Fruit fly (Drosophila melanogaster): ENCODE measurements around the gene Ilp3.

The Ilp3 gene

dm6 chr3L:9802020-9802419 lies at the start of gene Ilp3:
TSS of gene Ilp3 (minus strand) at chr3L:9802120.
- no peak for TF ChIP-seq noc (tag; optimal IDR thresholded peaks at IDR 0.05)

dm6 chr3L:9851000-9851671 lies 49.2 kb upstream of the Ilp3 start:
- TF ChIP-seq noc (tag; optimal IDR thresholded peaks at IDR 0.05), result no peak

dm6 chr3L:9850114-9850513 lies 48.2 kb upstream of the Ilp3 start:
- no peak for TF ChIP-seq noc (tag; optimal IDR thresholded peaks at IDR 0.05)

dm6 chr3L:9848744-9849143 lies 46.8 kb upstream of the Ilp3 start:
- no peak for TF ChIP-seq noc (tag; optimal IDR thresholded peaks at IDR 0.05)

- peak; percentile 82 for TF ChIP-seq noc (tag; optimal IDR thresholded peaks at IDR 0.05)
Observed at dm6 chr3L:9847420-9847977, 45.6 kb upstream of the Ilp3 start.

- TF ChIP-seq noc (tag; optimal IDR thresholded peaks at IDR 0.05), result no peak
Observed at dm6 chr3L:9846577-9847342, 44.8 kb upstream of the Ilp3 start.

dm6 chr3L:9845980-9846538 lies 44.1 kb upstream of the Ilp3 start:
- no peak for TF ChIP-seq noc (tag; optimal IDR thresholded peaks at IDR 0.05)

- TF ChIP-seq noc (tag; optimal IDR thresholded peaks at IDR 0.05), result no peak
Observed at dm6 chr3L:9842043-9842442, 40.1 kb upstream of the Ilp3 start.

dm6 chr3L:9840710-9841109 lies 38.8 kb upstream of the Ilp3 start:
- TF ChIP-seq noc (tag; optimal IDR thresholded peaks at IDR 0.05), result no peak

- TF ChIP-seq noc (tag; optimal IDR thresholded peaks at IDR 0.05), result no peak
Observed at dm6 chr3L:9838534-9838933, 36.6 kb upstream of the Ilp3 start, which contains the start of gene Cdk8. TSS of gene Cdk8 (minus strand) at chr3L:9838670.

- no peak for TF ChIP-seq noc (tag; optimal IDR thresholded peaks at IDR 0.05)
Observed at dm6 chr3L:9837053-9837452, 35.1 kb upstream of the Ilp3 start.

- TF ChIP-seq noc (tag; optimal IDR thresholded peaks at IDR 0.05), result no peak
Observed at dm6 chr3L:9836524-9837047, 34.7 kb upstream of the Ilp3 start, which contains the start of gene I-2. TSS of gene I-2 (minus strand) at chr3L:9836805.

- no peak for TF ChIP-seq noc (tag; optimal IDR thresholded peaks at IDR 0.05)
Observed at dm6 chr3L:9832125-9832524, 30.2 kb upstream of the Ilp3 start.

dm6 chr3L:9829639-9830341 lies 27.9 kb upstream of the Ilp3 start:
- TF ChIP-seq noc (tag; optimal IDR thresholded peaks at IDR 0.05), result no peak

dm6 chr3L:9829154-9829553 lies 27.2 kb upstream of the Ilp3 start:
- no peak for TF ChIP-seq noc (tag; optimal IDR thresholded peaks at IDR 0.05)

dm6 chr3L:9824226-9824625 lies 22.3 kb upstream of the Ilp3 start:
- no peak for TF ChIP-seq noc (tag; optimal IDR thresholded peaks at IDR 0.05)
